Worm (Caenorhabditis elegans) whole organism, L2 larva: ENCODE data around the gene egl-44.

Experiments used
- R02D3.7 ChIP-seq: fragments of 150-350 bp; optimal IDR thresholded peaks from 2 replicates; lab custom pipeline; 2014; ENCODE audit warnings: missing biosample characterization, missing genetic modification characterization
- blmp-1 ChIP-seq: sonication (generic microtip); optimal IDR thresholded peaks from 2 replicates; lab custom pipeline; 2017; ENCODE audit warnings: missing genetic modification characterization, mild to moderate bottlenecking, missing compliant biosample characterization, antibody characterized with exemption, moderate library complexity; ENCODE audit not compliant: insufficient read depth
- elt-3 ChIP-seq: sonication (generic microtip); optimal IDR thresholded peaks from 2 replicates; lab custom pipeline; 2017; ENCODE audit warnings: missing biosample characterization, missing genetic modification characterization
- gmeb-1 ChIP-seq: fragments of 150-350 bp; optimal IDR thresholded peaks from 2 replicates; lab custom pipeline; 2014; ENCODE audit warnings: missing biosample characterization, missing genetic modification characterization
- nhr-12 ChIP-seq: fragments of 150-350 bp; optimal IDR thresholded peaks from 2 replicates; lab custom pipeline; 2014; ENCODE audit warnings: missing biosample characterization, missing genetic modification characterization
- ztf-1 ChIP-seq: fragments of 200-800 bp; sonication (Bioruptor generic); conservative IDR thresholded peaks from 2 replicates; pipeline ENCODE4 v1.3.6; 2022; ENCODE audit warnings: missing genetic modification characterization, missing compliant biosample characterization

Gene egl-44

DNA sequence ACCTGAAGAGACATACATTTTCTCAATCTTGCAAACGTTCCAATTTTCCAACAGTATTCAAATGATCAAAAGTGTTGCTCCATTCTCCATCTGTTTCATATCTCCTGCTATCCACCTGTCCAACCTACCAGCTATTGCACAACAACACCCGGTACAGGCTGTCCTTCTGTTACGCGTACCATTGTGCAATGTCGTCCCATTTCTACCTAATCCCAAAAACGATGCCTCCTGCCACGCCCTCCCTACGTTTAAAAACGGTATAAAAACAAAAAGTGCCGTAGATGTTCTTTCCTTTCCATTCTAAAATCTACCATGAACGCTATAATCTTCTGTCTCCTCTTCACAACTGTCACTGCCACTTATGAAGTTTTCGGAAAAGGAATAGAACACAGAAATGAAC lies 59.6 kb downstream of the egl-44 start, which contains the start of gene ins-2:
Gene ins-2 (plus strand): TSS at position 301 of the 400 bp plus-strand sequence.
- TF ChIP-seq ztf-1 (GFP tag; lab: Robert Waterston, UW), result no peak
- no peak for TF ChIP-seq R02D3.7 (tag; lab: Kevin White, UChicago)
- no peak for TF ChIP-seq blmp-1 (tag; lab: Kevin White, UChicago)
- no peak for TF ChIP-seq elt-3 (tag; lab: Kevin White, UChicago)
- no peak for TF ChIP-seq nhr-12 (tag; lab: Kevin White, UChicago)
- TF ChIP-seq gmeb-1 (tag; lab: Kevin White, UChicago), result no peak
- TF ChIP-seq, all 48 proteins: peak for 0
